Fruit fly (Drosophila melanogaster) whole organism, embryonic: ENCODE data around the gene Pep.

Experiments used
- B-H2 ChIP-seq: fragments of 200-800 bp; sonication (Bioruptor generic); optimal IDR thresholded peaks from 2 replicates; lab custom pipeline; 2018; ENCODE audit warnings: missing biosample characterization, mild to moderate bottlenecking, missing genetic modification characterization
- BEAF-32 ChIP-seq: fragments of 200-800 bp; sonication (Bioruptor generic); optimal IDR thresholded peaks from 3 replicates; lab custom pipeline; 2017; ENCODE audit warnings: missing biosample characterization, missing genetic modification characterization, mild to moderate bottlenecking, moderate library complexity, missing genetic modification reagents
- CG11696 ChIP-seq: fragments of 200-800 bp; sonication (Bioruptor generic); IDR thresholded peaks from 2 replicates; pipeline ENCODE4 v1.3.6; 2022; ENCODE audit warnings: missing biosample characterization, missing genetic modification characterization
- CG12155 ChIP-seq: fragments of 200-800 bp; sonication (Bioruptor generic); optimal IDR thresholded peaks from 3 replicates; lab custom pipeline; 2016; ENCODE audit warnings: missing biosample characterization, missing genetic modification characterization
- CG12391 ChIP-seq: fragments of 200-800 bp; sonication (Bioruptor generic); optimal IDR thresholded peaks from 3 replicates; lab custom pipeline; 2018; ENCODE audit warnings: missing biosample characterization, mild to moderate bottlenecking, missing genetic modification characterization, moderate library complexity
- CG12942 ChIP-seq: fragments of 200-800 bp; sonication (Bioruptor generic); optimal IDR thresholded peaks from 3 replicates; lab custom pipeline; 2016; ENCODE audit warnings: missing biosample characterization, missing genetic modification characterization
- CG13424 ChIP-seq: fragments of 200-800 bp; sonication (Bioruptor generic); optimal IDR thresholded peaks from 2 replicates; lab custom pipeline; 2019; ENCODE audit warnings: missing biosample characterization, mild to moderate bottlenecking, missing genetic modification characterization, moderate library complexity
- CG14860 ChIP-seq: fragments of 200-800 bp; sonication (Bioruptor generic); IDR thresholded peaks from 3 replicates; pipeline ENCODE4 v1.3.6; 2022; ENCODE audit warnings: missing biosample characterization, missing genetic modification characterization; ENCODE audit not compliant: partially characterized antibody
- CG15269 ChIP-seq: fragments of 200-800 bp; sonication (Bioruptor generic); optimal IDR thresholded peaks from 2 replicates; lab custom pipeline; 2018; ENCODE audit warnings: missing biosample characterization, mild to moderate bottlenecking, missing genetic modification characterization, moderate library complexity
- CG17328 ChIP-seq: fragments of 200-800 bp; sonication (Bioruptor generic); IDR thresholded peaks from 2 replicates; pipeline ENCODE4 v1.3.6; 2022; ENCODE audit warnings: missing biosample characterization, missing genetic modification characterization
- CG17359 ChIP-seq: fragments of 200-800 bp; sonication (Bioruptor generic); optimal IDR thresholded peaks from 3 replicates; lab custom pipeline; 2018; ENCODE audit warnings: missing biosample characterization, mild to moderate bottlenecking, missing genetic modification characterization, moderate library complexity
- CG17361 ChIP-seq: fragments of 200-800 bp; sonication (Bioruptor generic); IDR thresholded peaks from 3 replicates; pipeline ENCODE4 v1.3.6; 2022; ENCODE audit warnings: missing biosample characterization, missing genetic modification characterization
- CG17802 ChIP-seq: fragments of 200-800 bp; sonication (Bioruptor generic); optimal IDR thresholded peaks from 2 replicates; lab custom pipeline; 2018; ENCODE audit warnings: missing biosample characterization, mild to moderate bottlenecking, missing genetic modification characterization, moderate library complexity
- CG2678 ChIP-seq: fragments of 200-800 bp; sonication (Bioruptor generic); optimal IDR thresholded peaks from 3 replicates; lab custom pipeline; 2019; ENCODE audit warnings: missing biosample characterization, mild to moderate bottlenecking, missing genetic modification characterization, moderate library complexity
- CG33557 ChIP-seq: fragments of 200-800 bp; sonication (Bioruptor generic); optimal IDR thresholded peaks from 2 replicates; lab custom pipeline; 2019; ENCODE audit warnings: missing biosample characterization, mild to moderate bottlenecking, missing genetic modification characterization, moderate library complexity
- CG3995 ChIP-seq: fragments of 200-800 bp; sonication (Bioruptor generic); optimal IDR thresholded peaks from 3 replicates; lab custom pipeline; 2016; ENCODE audit warnings: missing biosample characterization, missing genetic modification characterization
- CG4328 ChIP-seq: fragments of 200-800 bp; sonication (Bioruptor generic); optimal IDR thresholded peaks from 3 replicates; lab custom pipeline; 2017; ENCODE audit warnings: missing biosample characterization, missing genetic modification reagents, missing genetic modification characterization
- CG8290 ChIP-seq, 3 experiments: fragments of 200-800 bp; sonication (Bioruptor generic); optimal IDR thresholded peaks; 2 replicates each; lab custom pipeline; 2016 to 2019; ENCODE audit warnings: missing biosample characterization in 3 of 3, missing genetic modification characterization in 3 of 3, mild to moderate bottlenecking in 2 of 3, moderate library complexity in 1 of 3
- CG8765 ChIP-seq: fragments of 200-800 bp; sonication (Bioruptor generic); IDR thresholded peaks from 2 replicates; pipeline ENCODE4 v1.3.6; 2022; ENCODE audit warnings: missing biosample characterization, missing genetic modification characterization
- CG9609 ChIP-seq: fragments of 200-800 bp; sonication (Bioruptor generic); optimal IDR thresholded peaks from 3 replicates; lab custom pipeline; 2016; ENCODE audit warnings: missing biosample characterization, missing genetic modification characterization
- Doc3 ChIP-seq: fragments of 200-800 bp; sonication (Bioruptor generic); IDR thresholded peaks from 3 replicates; pipeline ENCODE4 v1.3.6; 2022; ENCODE audit warnings: missing biosample characterization, missing genetic modification characterization; ENCODE audit not compliant: partially characterized antibody
- E2f2 ChIP-seq: fragments of 200-800 bp; sonication (Bioruptor generic); IDR thresholded peaks from 2 replicates; pipeline ENCODE4 v1.3.6; 2022; ENCODE audit warnings: missing biosample characterization, missing genetic modification characterization
- HLH4C ChIP-seq: fragments of 200-800 bp; sonication (Bioruptor generic); IDR thresholded peaks from 3 replicates; pipeline ENCODE4 v1.3.6; 2022; ENCODE audit warnings: missing biosample characterization, missing genetic modification characterization; ENCODE audit not compliant: partially characterized antibody
- Hand ChIP-seq: fragments of 200-800 bp; sonication (Bioruptor generic); optimal IDR thresholded peaks from 2 replicates; lab custom pipeline; 2017; ENCODE audit warnings: mild to moderate bottlenecking, missing biosample characterization, missing genetic modification reagents, missing genetic modification characterization
- Hr51 ChIP-seq, 2 experiments: fragments of 200-800 bp; sonication (Bioruptor generic); optimal IDR thresholded peaks; 2 replicates in 1 of 2; 3 replicates in 1 of 2; lab custom pipeline; 2016 to 2018; ENCODE audit warnings: missing biosample characterization in 2 of 2, missing genetic modification characterization in 2 of 2, mild to moderate bottlenecking in 1 of 2, moderate library complexity in 1 of 2
- Jarid2 ChIP-seq: fragments of 200-800 bp; sonication (Bioruptor generic); optimal IDR thresholded peaks from 3 replicates; lab custom pipeline; 2017; ENCODE audit warnings: mild to moderate bottlenecking, missing biosample characterization, missing genetic modification reagents, missing genetic modification characterization
- Lhr ChIP-seq: fragments of 200-800 bp; sonication (Bioruptor generic); optimal IDR thresholded peaks from 3 replicates; lab custom pipeline; 2017; ENCODE audit warnings: mild to moderate bottlenecking, missing biosample characterization, missing genetic modification reagents, missing genetic modification characterization
- Mad ChIP-seq: fragments of 200-800 bp; sonication (Bioruptor generic); optimal IDR thresholded peaks from 2 replicates; lab custom pipeline; 2016; ENCODE audit warnings: missing biosample characterization, missing genetic modification characterization
- NC2β ChIP-seq: fragments of 200-800 bp; sonication (Bioruptor generic); optimal IDR thresholded peaks from 2 replicates; lab custom pipeline; 2016; ENCODE audit warnings: missing biosample characterization, missing genetic modification characterization
- Pdp1 ChIP-seq, 2 experiments: fragments of 200-800 bp; sonication (Bioruptor generic); optimal IDR thresholded peaks; 3 replicates each; lab custom pipeline; 2016; ENCODE audit warnings: missing biosample characterization in 2 of 2, missing genetic modification characterization in 2 of 2, mild to moderate bottlenecking in 1 of 2, moderate library complexity in 1 of 2
- Side ChIP-seq: fragments of 200-800 bp; sonication (Bioruptor generic); optimal IDR thresholded peaks from 2 replicates; lab custom pipeline; 2016; ENCODE audit warnings: missing biosample characterization, missing genetic modification characterization
- YL-1 ChIP-seq: fragments of 200-800 bp; sonication (Bioruptor generic); optimal IDR thresholded peaks from 3 replicates; lab custom pipeline; 2017; ENCODE audit warnings: missing biosample characterization, mild to moderate bottlenecking, missing genetic modification characterization
- bbx ChIP-seq: fragments of 200-800 bp; sonication (Bioruptor generic); IDR thresholded peaks from 2 replicates; pipeline ENCODE4 v1.3.6; 2022; ENCODE audit warnings: missing biosample characterization, missing genetic modification characterization; ENCODE audit not compliant: partially characterized antibody
- chinmo ChIP-seq: fragments of 200-800 bp; sonication (Bioruptor generic); IDR thresholded peaks from 4 replicates; pipeline ENCODE4 v1.3.6; 2022; ENCODE audit warnings: missing biosample characterization, missing genetic modification characterization; ENCODE audit not compliant: partially characterized antibody
- dmrt99B ChIP-seq: fragments of 200-800 bp; sonication (Bioruptor generic); optimal IDR thresholded peaks from 2 replicates; lab custom pipeline; 2018; ENCODE audit warnings: missing biosample characterization, mild to moderate bottlenecking, missing genetic modification characterization, moderate library complexity
- fd96Cb ChIP-seq: fragments of 200-800 bp; sonication (Bioruptor generic); optimal IDR thresholded peaks from 2 replicates; lab custom pipeline; 2018; ENCODE audit warnings: missing biosample characterization, mild to moderate bottlenecking, missing genetic modification characterization, moderate library complexity
- grau ChIP-seq: fragments of 200-800 bp; optimal IDR thresholded peaks from 3 replicates; lab custom pipeline; 2019; ENCODE audit warnings: missing biosample characterization, mild to moderate bottlenecking, missing genetic modification characterization, moderate library complexity
- hkb ChIP-seq, 2 experiments: fragments of 200-800 bp in 1 of 2; fragments of >200 bp in 1 of 2; sonication (Bioruptor generic) in 1 of 2; IDR thresholded peaks in 1 of 2; optimal IDR thresholded peaks in 1 of 2; 2 replicates each; pipeline versions ENCODE4 v1.3.6 to Lab custom; 2017 to 2022; ENCODE audit warnings: missing biosample characterization in 1 of 2, missing genetic modification characterization in 1 of 2
- jumu ChIP-seq: fragments of 200-800 bp; sonication (Bioruptor generic); optimal IDR thresholded peaks from 3 replicates; lab custom pipeline; 2016; ENCODE audit warnings: missing biosample characterization, missing genetic modification characterization
- luna ChIP-seq: fragments of 200-800 bp; sonication (Bioruptor generic); optimal IDR thresholded peaks from 2 replicates; lab custom pipeline; 2016; ENCODE audit warnings: missing biosample characterization, missing genetic modification characterization
- mam ChIP-seq: fragments of 200-800 bp; sonication (Bioruptor generic); optimal IDR thresholded peaks from 3 replicates; lab custom pipeline; 2016; ENCODE audit warnings: missing biosample characterization, missing genetic modification characterization
- phol ChIP-seq: fragments of 200-800 bp; sonication (Bioruptor generic); optimal IDR thresholded peaks from 3 replicates; lab custom pipeline; 2018; ENCODE audit warnings: missing biosample characterization, mild to moderate bottlenecking, missing genetic modification characterization, moderate library complexity
- rib ChIP-seq: fragments of 200-800 bp; sonication (Bioruptor generic); IDR thresholded peaks from 2 replicates; pipeline ENCODE4 v1.3.6; 2022; ENCODE audit warnings: missing biosample characterization, missing genetic modification characterization
- row ChIP-seq: fragments of 200-800 bp; sonication (Bioruptor generic); IDR thresholded peaks from 3 replicates; pipeline ENCODE4 v1.3.6; 2022; ENCODE audit warnings: missing biosample characterization, missing genetic modification characterization
- sens ChIP-seq: fragments of 200-800 bp; sonication (Bioruptor generic); peaks from one replicate; lab custom pipeline; 2016; ENCODE audit warnings: missing biosample characterization, missing genetic modification characterization
- trem ChIP-seq: fragments of 200-800 bp; optimal IDR thresholded peaks from 3 replicates; lab custom pipeline; 2019; ENCODE audit warnings: missing biosample characterization, mild to moderate bottlenecking, missing genetic modification characterization, moderate library complexity
- unpg ChIP-seq: fragments of 200-800 bp; sonication (Bioruptor generic); optimal IDR thresholded peaks from 3 replicates; lab custom pipeline; 2018; ENCODE audit warnings: missing biosample characterization, mild to moderate bottlenecking, missing genetic modification characterization, moderate library complexity
- vnd ChIP-seq: fragments of 200-800 bp; sonication (Bioruptor generic); IDR thresholded peaks from 3 replicates; pipeline ENCODE4 v1.3.6; 2022; ENCODE audit warnings: missing biosample characterization, missing genetic modification characterization; ENCODE audit not compliant: partially characterized antibody

Gene Pep

dm6 chr3L:17644906-17645244, at the start of gene Pep (continued):
- TF ChIP-seq CG3995 (GFP tag; lab: Kevin White, UChicago) (peak; percentile 98), CG12391 (tag; lab: Kevin White, UChicago) (peak; percentile 52), CG8765 (GFP tag; lab: Robert Waterston, UW) (0 out of 2 replicates have a peak, but pooled peaks have one; percentile 19), Hand (GFP tag; lab: Kevin White, UChicago) (peak; percentile 12), E2f2 (GFP tag; lab: Robert Waterston, UW) (peak; percentile 80), CG17361 (GFP tag; lab: Robert Waterston, UW) (peak; percentile 53; the same call in 2 of the 3 replicates), unpg (peak; percentile 14), Lhr (GFP tag; lab: Kevin White, UChicago) (peak; percentile 59), Pdp1 (GFP tag; optimal IDR thresholded peaks at IDR 0.05; lab: Kevin White, UChicago) (peak in 1 of 2 experiments; percentile 36), Hr51 (GFP tag; optimal IDR thresholded peaks at IDR 0.05; lab: Kevin White, UChicago) (peak in 1 of 2 experiments; percentile 31), luna (GFP tag; lab: Kevin White, UChicago) (peak; percentile 30), CG13424 (tag; lab: Kevin White, UChicago) (peak; percentile 13), Side (GFP tag; lab: Kevin White, UChicago) (peak; percentile 49), Doc3 (peak; percentile 98), CG12942 (no peak), CG17328 (GFP tag; lab: Robert Waterston, UW) (0 out of 2 replicates have a peak, but pooled peaks have one; percentile 39), CG9609 (GFP tag; lab: Kevin White, UChicago) (peak; percentile 28), NC2β (GFP tag; lab: Kevin White, UChicago) (peak; percentile 51), CG33557 (GFP tag; lab: Kevin White, UChicago) (no peak), bbx (GFP tag; lab: Robert Waterston, UW) (peak; percentile 99), hkb (optimal IDR thresholded peaks at IDR 0.05; lab: Kevin White, UChicago) (no peak), hkb (GFP tag; IDR thresholded peaks at IDR 0.05; lab: Robert Waterston, UW) (peak; percentile 46; the same call in 1 of the 2 replicates), B-H2 (peak; percentile 60), fd96Cb (no peak), jumu (peak; percentile 64), chinmo (GFP tag; lab: Robert Waterston, UW) (peak; percentile 97), dmrt99B (tag; lab: Kevin White, UChicago) (no peak), CG15269 (tag; lab: Kevin White, UChicago) (no peak), CG4328 (GFP tag; lab: Kevin White, UChicago) (no peak), phol (tag; lab: Kevin White, UChicago) (peak; percentile 72), row (GFP tag; lab: Robert Waterston, UW) (peak; percentile 74; the same call in 2 of the 3 replicates), vnd (GFP tag; lab: Robert Waterston, UW) (peak; percentile 98), HLH4C (peak; percentile 97), CG14860 (GFP tag; lab: Robert Waterston, UW) (peak; percentile 98), mam (GFP tag; lab: Kevin White, UChicago) (peak; percentile 42), grau (tag; lab: Kevin White, UChicago) (peak; percentile 51), CG12155 (GFP tag; lab: Kevin White, UChicago) (peak; percentile 24), Jarid2 (peak; percentile 60), CG2678 (tag; lab: Kevin White, UChicago) (no peak), Mad (GFP tag; lab: Kevin White, UChicago) (peak; percentile 34), sens (GFP tag; lab: Kevin White, UChicago) (peak; percentile 91), trem (tag; lab: Kevin White, UChicago) (peak; percentile 92), CG8290 (GFP tag; optimal IDR thresholded peaks at IDR 0.05; lab: Kevin White, UChicago) (peak; percentile 43), CG8290 (tag; optimal IDR thresholded peaks at IDR 0.05; lab: Kevin White, UChicago) (peak in 1 of 2 experiments; percentile 74), CG17802 (tag; lab: Kevin White, UChicago) (peak; percentile 54), rib (GFP tag; lab: Robert Waterston, UW) (0 out of 2 replicates have a peak, but pooled peaks have one; percentile 21), BEAF-32 (GFP tag; lab: Kevin White, UChicago) (peak; percentile 99), YL-1 (GFP tag; lab: Kevin White, UChicago) (peak; percentile 64), CG17359 (peak; percentile 13), CG11696 (GFP tag; lab: Robert Waterston, UW) (no peak)
